Worm (Caenorhabditis elegans) whole organism, early embryonic: ENCODE measurements around the gene rol-3.

Source experiments
- F13C5.2 ChIP-seq: sonication (generic microtip); optimal IDR thresholded peaks from 2 replicates; lab custom pipeline; 2017; ENCODE audit warnings: mild to moderate bottlenecking, missing genetic modification characterization, inconsistent platforms, missing compliant biosample characterization
- ama-1 ChIP-seq: fragments of 150-350 bp; optimal IDR thresholded peaks from 2 replicates; lab custom pipeline; 2014
- ceh-13 ChIP-seq: fragments of 200-800 bp; sonication (Bioruptor generic); optimal IDR thresholded peaks from 2 replicates; lab custom pipeline; 2018; ENCODE audit warnings: mild to moderate bottlenecking, missing genetic modification characterization, missing compliant biosample characterization
- ceh-36 ChIP-seq: sonication (generic microtip); optimal IDR thresholded peaks from 2 replicates; lab custom pipeline; 2016; ENCODE audit warnings: missing genetic modification characterization, inconsistent platforms, missing compliant biosample characterization
- ets-7 ChIP-seq: sonication (generic microtip); optimal IDR thresholded peaks from 2 replicates; lab custom pipeline; 2016; ENCODE audit warnings: missing genotype, missing genetic modification characterization, missing compliant biosample characterization
- flt-1 ChIP-seq: fragments of 200-800 bp; sonication (Bioruptor generic); IDR thresholded peaks from 2 replicates; pipeline ENCODE4 v1.3.6; 2022; ENCODE audit warnings: missing genetic modification characterization, missing compliant biosample characterization
- hmg-4 ChIP-seq: fragments of 200-800 bp; sonication (Bioruptor generic); optimal IDR thresholded peaks from 2 replicates; lab custom pipeline; 2018; ENCODE audit warnings: mild to moderate bottlenecking, missing genetic modification characterization, missing compliant biosample characterization
- hnd-1 ChIP-seq: sonication (generic microtip); optimal IDR thresholded peaks from 2 replicates; lab custom pipeline; 2016; ENCODE audit warnings: missing genetic modification characterization, missing compliant biosample characterization
- scrt-1 ChIP-seq: fragments of 200-800 bp; sonication (Bioruptor generic); IDR thresholded peaks from 2 replicates; pipeline ENCODE4 v1.3.6; 2022; ENCODE audit warnings: missing genetic modification characterization, missing compliant biosample characterization
- tbx-37 ChIP-seq: fragments of 200-800 bp; sonication (Bioruptor generic); conservative IDR thresholded peaks from 2 replicates; pipeline ENCODE4 v1.3.6; 2022; ENCODE audit warnings: missing genetic modification reagents, missing genetic modification characterization, missing compliant biosample characterization
- tra-4 ChIP-seq: sonication (generic microtip); optimal IDR thresholded peaks from 2 replicates; lab custom pipeline; 2017; ENCODE audit warnings: missing genetic modification characterization, missing compliant biosample characterization

- TF ChIP-seq ets-7 (tag; lab: Kevin White, UChicago) (no peak), F13C5.2 (tag; lab: Kevin White, UChicago) (no peak), ama-1 (lab: Kevin White, UChicago) (no peak), ceh-36 (no peak), scrt-1 (GFP tag; lab: Robert Waterston, UW) (no peak), hnd-1 (no peak), tbx-37 (GFP tag; lab: Robert Waterston, UW) (no peak), ceh-13 (GFP tag; lab: Kevin White, UChicago) (no peak), flt-1 (no peak), tra-4 (tag; lab: Kevin White, UChicago) (no peak), hmg-4 (no peak)
Measured at ce11 chrV:8243201-8243600, 5.0 kb upstream of the rol-3 start.
